Fruit fly (Drosophila melanogaster) whole organism, pupa: ENCODE measurements around the gene S6k.

Experiments used
- CG10348 ChIP-seq: fragments of 200-800 bp; sonication (Bioruptor generic); IDR thresholded peaks from 2 replicates; pipeline ENCODE4 v1.3.6; 2022; ENCODE audit warnings: missing biosample characterization, missing genetic modification characterization
- CG12605 ChIP-seq: fragments of 200-800 bp; sonication (Bioruptor generic); IDR thresholded peaks from 2 replicates; pipeline ENCODE4 v1.3.6; 2022; ENCODE audit warnings: missing biosample characterization, missing genetic modification characterization
- CG13204 ChIP-seq: fragments of 200-800 bp; sonication (Bioruptor generic); optimal IDR thresholded peaks from 2 replicates; lab custom pipeline; 2018; ENCODE audit warnings: missing biosample characterization, mild to moderate bottlenecking, missing genetic modification characterization, moderate library complexity
- CG14655 ChIP-seq: fragments of 200-800 bp; sonication (Bioruptor generic); optimal IDR thresholded peaks from 3 replicates; lab custom pipeline; 2017; ENCODE audit warnings: mild to moderate bottlenecking, missing biosample characterization, missing genetic modification reagents, missing genetic modification characterization
- CG15710 ChIP-seq: fragments of 200-800 bp; sonication (Bioruptor generic); optimal IDR thresholded peaks from 2 replicates; lab custom pipeline; 2018; ENCODE audit warnings: missing biosample characterization, mild to moderate bottlenecking, missing genetic modification characterization, moderate library complexity
- CG17806 ChIP-seq: fragments of 200-800 bp; sonication (Bioruptor generic); optimal IDR thresholded peaks from 2 replicates; lab custom pipeline; 2018; ENCODE audit warnings: missing biosample characterization, mild to moderate bottlenecking, missing genetic modification characterization, moderate library complexity
- CG32121 ChIP-seq: fragments of 200-800 bp; sonication (Bioruptor generic); IDR thresholded peaks from 2 replicates; pipeline ENCODE4 v1.3.6; 2022; ENCODE audit warnings: missing biosample characterization, missing genetic modification characterization
- CG34367 ChIP-seq: fragments of 200-800 bp; sonication (Bioruptor generic); optimal IDR thresholded peaks from 2 replicates; lab custom pipeline; 2018; ENCODE audit warnings: missing biosample characterization, mild to moderate bottlenecking, missing genetic modification characterization
- CG4496 ChIP-seq: fragments of 200-800 bp; sonication (Bioruptor generic); IDR thresholded peaks from 3 replicates; pipeline ENCODE4 v1.3.6; 2022; ENCODE audit warnings: missing biosample characterization, missing genetic modification characterization
- CG8159 ChIP-seq: fragments of 200-800 bp; sonication (Bioruptor generic); optimal IDR thresholded peaks from 3 replicates; lab custom pipeline; 2018; ENCODE audit warnings: missing biosample characterization, mild to moderate bottlenecking, missing genetic modification characterization, moderate library complexity
- CG8301 ChIP-seq: fragments of 200-800 bp; sonication (Bioruptor generic); optimal IDR thresholded peaks from 2 replicates; lab custom pipeline; 2018; ENCODE audit warnings: missing biosample characterization, mild to moderate bottlenecking, missing genetic modification characterization
- CG9948 ChIP-seq: fragments of 200-800 bp; sonication (Bioruptor generic); optimal IDR thresholded peaks from 2 replicates; lab custom pipeline; 2018; ENCODE audit warnings: missing biosample characterization, mild to moderate bottlenecking, missing genetic modification characterization, moderate library complexity
- D1 ChIP-seq: fragments of 200-800 bp; sonication (Bioruptor generic); optimal IDR thresholded peaks from 2 replicates; lab custom pipeline; 2018; ENCODE audit warnings: missing biosample characterization, mild to moderate bottlenecking, missing genetic modification characterization, moderate library complexity
- EcR ChIP-seq: fragments of 200-800 bp; sonication (Bioruptor generic); optimal IDR thresholded peaks from 3 replicates; lab custom pipeline; 2019; ENCODE audit warnings: missing biosample characterization, missing genetic modification characterization, mild to moderate bottlenecking, moderate library complexity, missing genetic modification reagents
- Ets98B ChIP-seq: fragments of 200-800 bp; sonication (Bioruptor generic); IDR thresholded peaks from 2 replicates; pipeline ENCODE4 v1.3.6; 2022; ENCODE audit warnings: missing biosample characterization, missing genetic modification characterization
- Pif1A ChIP-seq: fragments of 200-800 bp; sonication (Bioruptor generic); optimal IDR thresholded peaks from 3 replicates; lab custom pipeline; 2016; ENCODE audit warnings: missing biosample characterization, missing genetic modification characterization
- Pif1B ChIP-seq: fragments of 200-800 bp; sonication (Bioruptor generic); optimal IDR thresholded peaks from 3 replicates; lab custom pipeline; 2016; ENCODE audit warnings: missing biosample characterization, missing genetic modification characterization
- Snoo ChIP-seq: fragments of 200-800 bp; sonication (Bioruptor generic); optimal IDR thresholded peaks from 3 replicates; lab custom pipeline; 2017; ENCODE audit warnings: missing biosample characterization, mild to moderate bottlenecking, missing genetic modification characterization, inconsistent platforms
- fd96Ca ChIP-seq: fragments of 200-800 bp; sonication (Bioruptor generic); IDR thresholded peaks from 3 replicates; pipeline ENCODE4 v1.3.6; 2022; ENCODE audit warnings: missing biosample characterization, missing genetic modification characterization
- gl ChIP-seq: fragments of 200-800 bp; sonication (Bioruptor generic); optimal IDR thresholded peaks from 2 replicates; lab custom pipeline; 2018; ENCODE audit warnings: missing biosample characterization, mild to moderate bottlenecking, missing genetic modification characterization
- rn ChIP-seq: fragments of 200-800 bp; sonication (Bioruptor generic); IDR thresholded peaks from 2 replicates; pipeline ENCODE4 v1.3.6; 2022; ENCODE audit warnings: missing biosample characterization, missing genetic modification characterization

Gene S6k

DNA sequence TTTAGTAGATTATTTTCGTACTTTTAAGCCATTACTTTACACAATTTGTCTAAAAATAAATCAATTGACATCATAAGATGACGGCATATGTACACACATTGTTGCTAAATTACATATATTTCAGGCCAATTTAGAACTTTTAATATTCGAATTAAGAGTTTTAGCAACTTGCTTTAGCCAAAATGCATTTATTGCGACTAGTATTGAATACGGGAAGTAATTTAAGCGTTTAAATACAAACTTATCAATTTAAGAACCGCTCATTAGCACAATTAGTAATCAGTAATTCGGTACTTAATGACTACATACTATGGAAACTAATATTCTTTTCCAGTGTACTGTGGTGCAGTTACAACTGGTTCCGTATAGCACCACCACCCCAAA is 1.5 kb downstream of the S6k start:
- TF ChIP-seq fd96Ca = no peak
- TF ChIP-seq Ets98B (GFP tag; lab: Robert Waterston, UW) = no peak
- TF ChIP-seq CG34367 (tag; lab: Kevin White, UChicago) = no peak
- no peak for TF ChIP-seq gl (tag; lab: Kevin White, UChicago)
- TF ChIP-seq EcR = no peak
- no peak for TF ChIP-seq CG10348 (GFP tag; lab: Robert Waterston, UW)
- TF ChIP-seq CG4496 (GFP tag; lab: Robert Waterston, UW) = no peak
- no peak for TF ChIP-seq CG32121 (GFP tag; lab: Robert Waterston, UW)
- TF ChIP-seq CG8301 (tag; lab: Kevin White, UChicago) = no peak
- TF ChIP-seq CG14655 (GFP tag; lab: Kevin White, UChicago) = no peak
- TF ChIP-seq CG9948 (tag; lab: Kevin White, UChicago) = no peak
- no peak for TF ChIP-seq Pif1B (GFP tag; lab: Kevin White, UChicago)
- no peak for TF ChIP-seq Snoo
- TF ChIP-seq CG15710 (tag; lab: Kevin White, UChicago) = no peak

DNA sequence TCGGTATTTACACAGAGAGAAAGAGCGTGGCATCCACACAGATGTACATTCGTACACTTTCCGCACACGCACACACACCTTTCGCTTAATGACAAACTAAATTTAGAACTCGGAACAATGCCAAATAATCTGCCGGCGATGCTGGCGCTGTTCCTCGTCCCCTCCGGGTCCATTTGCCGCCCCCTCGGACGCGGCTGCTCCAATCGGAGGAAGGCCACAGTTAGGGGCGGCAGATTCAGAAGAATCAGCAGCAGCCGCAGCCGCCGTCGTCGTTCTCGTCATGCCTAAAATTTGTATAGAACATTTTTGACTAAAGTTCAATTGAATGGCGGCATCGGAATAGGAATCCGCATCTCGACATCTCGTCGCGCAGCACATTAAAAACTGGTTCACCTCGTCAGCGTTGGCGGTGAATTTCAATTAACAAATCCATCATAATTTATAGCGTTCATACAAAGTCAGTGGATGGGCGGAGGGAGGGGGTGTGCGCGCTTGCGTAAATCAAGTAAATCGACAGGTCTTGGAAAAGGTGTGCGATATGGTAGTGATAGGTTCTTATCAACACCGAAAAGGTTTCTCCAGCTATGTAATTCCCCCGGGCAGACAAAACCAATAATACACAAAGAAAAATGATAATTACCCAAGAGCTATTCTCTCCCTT is 2.1 kb downstream of the S6k start:
- no peak for TF ChIP-seq CG17806
- peak; percentile 80 for TF ChIP-seq CG32121 (GFP tag; lab: Robert Waterston, UW)
- TF ChIP-seq CG9948 (tag; lab: Kevin White, UChicago) = no peak

DNA sequence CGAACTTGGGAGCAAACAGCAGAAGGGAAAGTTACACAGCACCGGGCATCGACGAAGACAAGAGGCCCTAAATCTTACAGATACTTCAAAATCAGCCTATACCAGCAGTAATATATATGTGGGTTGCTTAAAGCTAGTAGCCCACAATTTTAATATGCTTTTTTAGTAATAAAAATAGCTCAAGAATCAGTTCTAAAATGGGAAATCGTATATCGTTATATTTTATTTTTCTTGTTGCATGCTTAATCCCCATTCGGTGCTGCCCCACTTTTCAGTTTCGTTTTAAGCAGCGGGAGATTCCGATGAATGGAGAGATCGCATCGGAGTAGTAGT is 2.7 kb downstream of the S6k start:
- TF ChIP-seq CG13204 (GFP tag; lab: Kevin White, UChicago) = peak; percentile 62
- TF ChIP-seq EcR = peak; percentile 23
- peak; percentile 11; the same call in 1 of the 2 replicates for TF ChIP-seq CG12605 (GFP tag; lab: Robert Waterston, UW)
- peak; percentile 87 for TF ChIP-seq CG8301 (tag; lab: Kevin White, UChicago)
- TF ChIP-seq Pif1A (GFP tag; lab: Kevin White, UChicago) = peak; percentile 88
- peak; percentile 50 for TF ChIP-seq D1 (tag; lab: Kevin White, UChicago)
- TF ChIP-seq CG32121 (GFP tag; lab: Robert Waterston, UW) = no peak; the same call in 1 of the 2 replicates
- TF ChIP-seq Pif1B (GFP tag; lab: Kevin White, UChicago) = peak; percentile 78
- peak; percentile 75 for TF ChIP-seq CG34367 (tag; lab: Kevin White, UChicago)
- peak; percentile 85 for TF ChIP-seq CG9948 (tag; lab: Kevin White, UChicago)
- TF ChIP-seq CG4496 (GFP tag; lab: Robert Waterston, UW) = no peak; the same call in 1 of the 3 replicates
- peak; percentile 79 for TF ChIP-seq CG17806
- peak; percentile 89 for TF ChIP-seq CG8159 (tag; lab: Kevin White, UChicago)
- peak; percentile 62 for TF ChIP-seq Ets98B (GFP tag; lab: Robert Waterston, UW)
- TF ChIP-seq fd96Ca = peak; percentile 87
- TF ChIP-seq Snoo = peak; percentile 55
- 0 out of 2 replicates have a peak, but pooled peaks have one; percentile 31 for TF ChIP-seq CG10348 (GFP tag; lab: Robert Waterston, UW)
- TF ChIP-seq CG15710 (tag; lab: Kevin White, UChicago) = peak; percentile 86
- TF ChIP-seq gl (tag; lab: Kevin White, UChicago) = peak; percentile 59
- peak; percentile 87 for TF ChIP-seq CG14655 (GFP tag; lab: Kevin White, UChicago)
- TF ChIP-seq rn (GFP tag; lab: Robert Waterston, UW) = no peak

DNA sequence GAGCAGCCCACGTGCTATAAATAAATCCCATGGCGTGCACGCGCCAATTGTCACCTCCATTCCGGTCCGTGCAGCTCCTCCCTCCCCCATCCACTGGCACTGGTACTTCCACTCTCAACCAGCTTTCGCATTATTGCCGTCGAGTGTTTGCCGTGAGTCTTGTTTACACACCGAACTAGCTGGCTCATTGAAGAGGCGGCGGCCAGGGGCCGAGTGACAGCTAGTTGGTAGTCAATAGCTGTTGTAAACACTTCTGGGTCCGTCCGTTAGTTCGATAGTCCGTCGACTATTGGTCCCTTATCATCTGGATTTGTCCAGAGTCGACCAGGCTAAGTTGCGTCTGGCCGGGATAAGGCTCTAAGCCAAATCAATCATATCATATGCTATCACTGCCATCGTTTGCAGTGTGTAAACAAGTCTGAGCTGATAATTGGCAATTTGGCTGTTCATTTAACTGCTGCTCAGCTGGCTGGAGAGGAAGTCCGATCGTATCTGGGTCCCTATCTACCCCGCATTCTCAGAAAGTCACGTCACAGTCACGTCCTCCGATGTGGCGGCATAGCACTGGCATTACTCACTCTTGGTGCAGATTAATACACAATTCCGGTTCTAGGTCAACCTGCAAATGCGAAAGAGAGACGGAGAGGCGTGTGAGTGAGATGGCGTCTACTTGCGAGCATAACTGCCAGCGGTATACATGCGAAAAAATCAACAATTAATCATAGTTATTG is 3.2 kb downstream of the S6k start:
- TF ChIP-seq CG32121 (GFP tag; lab: Robert Waterston, UW) (peak; percentile 68; the same call in 1 of the 2 replicates), gl (tag; lab: Kevin White, UChicago) (peak; percentile 37), EcR (peak; percentile 37), Pif1B (GFP tag; lab: Kevin White, UChicago) (peak; percentile 14), fd96Ca (peak; percentile 65; the same call in 2 of the 3 replicates), CG13204 (GFP tag; lab: Kevin White, UChicago) (no peak), CG34367 (tag; lab: Kevin White, UChicago) (no peak), CG15710 (tag; lab: Kevin White, UChicago) (peak; percentile 4), CG14655 (GFP tag; lab: Kevin White, UChicago) (peak; percentile 50), Ets98B (GFP tag; lab: Robert Waterston, UW) (peak; percentile 35; the same call in 1 of the 2 replicates), CG4496 (GFP tag; lab: Robert Waterston, UW) (peak; percentile 75; the same call in 2 of the 3 replicates), Snoo (no peak), Pif1A (GFP tag; lab: Kevin White, UChicago) (peak; percentile 13), CG8159 (tag; lab: Kevin White, UChicago) (no peak), CG10348 (GFP tag; lab: Robert Waterston, UW) (no peak), CG8301 (tag; lab: Kevin White, UChicago) (peak; percentile 23)

DNA sequence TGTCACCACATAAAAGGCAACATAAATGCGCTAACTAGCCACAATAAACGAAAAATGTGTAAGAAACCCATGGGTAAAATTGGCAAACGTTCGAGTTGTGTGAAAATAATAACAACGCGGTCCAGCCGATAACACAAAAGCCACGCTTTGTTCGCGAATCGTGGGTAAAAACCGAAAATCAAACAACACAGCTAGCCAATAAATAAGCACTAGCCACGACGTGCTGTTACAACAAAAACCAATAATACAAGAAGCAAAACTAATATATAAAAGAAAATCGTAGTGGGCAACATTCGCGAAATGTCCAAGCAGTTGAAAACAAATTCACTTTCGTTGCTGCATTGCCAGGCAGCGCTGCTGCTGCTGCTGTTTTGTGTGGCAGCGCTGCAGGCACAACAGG is 8.0 kb downstream of the S6k start, which contains the start of gene CG42272:
TSS of gene CG42272 (plus strand) at position 301 of the 400 bp plus-strand sequence.
- no peak for TF ChIP-seq CG13204 (GFP tag; lab: Kevin White, UChicago)
- no peak for TF ChIP-seq CG15710 (tag; lab: Kevin White, UChicago)
- TF ChIP-seq Ets98B (GFP tag; lab: Robert Waterston, UW) = no peak
- no peak for TF ChIP-seq CG9948 (tag; lab: Kevin White, UChicago)
- no peak for TF ChIP-seq Snoo
- TF ChIP-seq CG34367 (tag; lab: Kevin White, UChicago) = no peak
- TF ChIP-seq rn (GFP tag; lab: Robert Waterston, UW) = no peak
- no peak for TF ChIP-seq CG14655 (GFP tag; lab: Kevin White, UChicago)
- no peak for TF ChIP-seq CG12605 (GFP tag; lab: Robert Waterston, UW)
- no peak for TF ChIP-seq fd96Ca
- no peak for TF ChIP-seq CG10348 (GFP tag; lab: Robert Waterston, UW)
- TF ChIP-seq CG8301 (tag; lab: Kevin White, UChicago) = no peak
- no peak for TF ChIP-seq CG17806
- no peak for TF ChIP-seq Pif1A (GFP tag; lab: Kevin White, UChicago)
- TF ChIP-seq D1 (tag; lab: Kevin White, UChicago) = no peak
- TF ChIP-seq gl (tag; lab: Kevin White, UChicago) = no peak
- TF ChIP-seq, all 21 proteins: peak for 0
